Fruit fly (Drosophila melanogaster): ENCODE results near the gene Grip91.

Gene Grip91

DNA sequence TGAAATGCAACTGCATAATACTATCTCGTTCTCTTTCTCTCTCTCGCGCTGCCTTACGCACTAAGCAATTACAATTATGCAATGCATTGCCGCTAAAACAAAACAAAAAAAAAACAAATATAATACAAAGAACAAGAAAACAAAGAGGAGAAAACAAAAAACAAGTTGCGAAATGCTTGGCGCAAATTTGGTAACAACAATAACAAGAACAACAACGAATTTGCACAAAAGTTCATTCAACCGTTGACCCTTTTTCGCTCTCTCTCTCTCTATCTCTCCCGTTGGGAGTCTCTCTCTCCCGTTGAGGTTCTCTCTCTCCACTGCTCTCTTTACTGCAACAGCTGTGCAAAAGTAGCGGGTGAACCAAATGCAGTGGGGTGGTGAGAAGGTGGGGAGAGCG is 2.6 kb upstream of the Grip91 start:
- no peak for TF ChIP-seq CG8478 (optimal IDR thresholded peaks at IDR 0.05)
- TF ChIP-seq CTCF (optimal IDR thresholded peaks at IDR 0.05): no peak

dm6 chrX:13740992-13741391 is 3.5 kb downstream of the Grip91 start:
- TF ChIP-seq CTCF (optimal IDR thresholded peaks at IDR 0.05) (no peak), CG8478 (optimal IDR thresholded peaks at IDR 0.05) (no peak)

- no peak for TF ChIP-seq CTCF (optimal IDR thresholded peaks at IDR 0.05)
- TF ChIP-seq CG8478 (optimal IDR thresholded peaks at IDR 0.05): no peak
Measured at dm6 chrX:13740062-13740461, 4.4 kb downstream of the Grip91 start.

dm6 chrX:13739411-13739888 is 5.0 kb downstream of the Grip91 start, which contains the start of gene CG11151:
Gene CG11151, plus strand, starts transcription at chrX:13739744.
- TF ChIP-seq CG8478 (optimal IDR thresholded peaks at IDR 0.05): no peak
- peak in 1 of 2 experiments; percentile 20 for TF ChIP-seq CTCF (optimal IDR thresholded peaks at IDR 0.05)

DNA sequence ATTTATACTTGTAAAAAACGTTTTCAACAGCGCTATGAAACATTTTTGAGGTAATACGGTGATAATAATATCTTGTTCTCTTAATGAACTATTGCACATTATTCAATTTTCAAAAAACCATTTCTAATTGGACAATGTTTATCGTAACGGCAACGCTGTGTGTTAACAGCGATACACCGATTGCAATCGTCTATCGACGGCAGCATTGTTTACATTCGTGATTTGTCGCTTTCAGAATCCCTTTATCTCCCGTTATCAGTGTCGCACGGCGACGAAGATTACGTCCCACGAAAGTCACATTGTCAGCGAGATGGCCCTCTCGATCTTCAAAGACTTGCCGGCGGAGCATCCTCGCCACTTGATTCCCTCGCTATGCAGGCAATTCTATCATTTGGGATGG is 6.5 kb downstream of the Grip91 start, which contains the start of gene CG11134:
Gene CG11134 (plus strand): TSS at position 4 of the 400 bp plus-strand sequence.
- TF ChIP-seq CTCF (optimal IDR thresholded peaks at IDR 0.05): no peak
- no peak for TF ChIP-seq CG8478 (optimal IDR thresholded peaks at IDR 0.05)

DNA sequence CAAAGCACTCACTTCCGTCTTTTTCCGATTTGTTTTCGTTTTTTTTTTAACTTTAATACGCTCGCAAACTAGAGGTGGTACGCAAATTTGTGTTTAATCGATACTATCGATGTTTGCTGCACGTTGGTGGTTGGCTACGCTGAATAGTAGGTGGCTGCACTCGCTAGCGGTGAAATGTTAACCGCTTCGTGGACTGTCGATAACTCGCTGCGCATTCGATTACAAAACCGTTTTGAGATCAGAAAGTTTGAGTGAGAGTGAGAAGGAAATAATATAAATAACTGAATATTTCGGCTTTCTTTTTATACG is 8.4 kb downstream of the Grip91 start, which contains the start of gene g:
Gene g (minus strand): TSS at position 105 of the 309 bp plus-strand sequence.
- TF ChIP-seq CTCF (optimal IDR thresholded peaks at IDR 0.05) (peak in 1 of 2 experiments; percentile 51), CG8478 (optimal IDR thresholded peaks at IDR 0.05) (no peak)

- TF ChIP-seq CTCF (optimal IDR thresholded peaks at IDR 0.05) (no peak), CG8478 (optimal IDR thresholded peaks at IDR 0.05) (no peak)
Measured at dm6 chrX:13735322-13736173, 8.9 kb downstream of the Grip91 start.

dm6 chrX:13734866-13735265 is 9.6 kb downstream of the Grip91 start:
- TF ChIP-seq CTCF (optimal IDR thresholded peaks at IDR 0.05) (no peak), CG8478 (optimal IDR thresholded peaks at IDR 0.05) (no peak)

DNA sequence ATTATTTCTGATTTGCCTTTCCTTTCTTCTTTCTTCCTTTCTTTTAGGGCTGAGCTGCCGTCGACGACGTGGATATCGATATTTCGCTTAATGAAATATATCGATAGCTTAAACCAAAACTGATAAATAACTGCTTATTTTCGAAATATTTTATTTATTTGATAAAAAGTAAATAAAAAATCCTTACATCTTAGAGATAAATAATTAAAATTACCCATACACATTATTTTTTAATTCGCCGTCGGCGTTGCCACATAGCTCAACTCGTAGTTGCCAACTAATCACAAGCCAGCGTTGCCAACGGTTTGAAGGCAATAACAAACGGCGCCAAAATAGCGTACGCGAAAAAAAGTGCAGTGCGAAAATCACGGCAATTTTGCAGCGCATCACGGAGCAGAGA is 22.5 kb downstream of the Grip91 start, which contains the start of the genes Mrgn1 and mus101:
Gene Mrgn1 (minus strand): TSS at position 44 of the 400 bp plus-strand sequence.
Gene mus101 (plus strand): TSS at position 313 of the 400 bp plus-strand sequence.
- TF ChIP-seq CG8478 (optimal IDR thresholded peaks at IDR 0.05): no peak
- no peak for TF ChIP-seq CTCF (optimal IDR thresholded peaks at IDR 0.05)

DNA sequence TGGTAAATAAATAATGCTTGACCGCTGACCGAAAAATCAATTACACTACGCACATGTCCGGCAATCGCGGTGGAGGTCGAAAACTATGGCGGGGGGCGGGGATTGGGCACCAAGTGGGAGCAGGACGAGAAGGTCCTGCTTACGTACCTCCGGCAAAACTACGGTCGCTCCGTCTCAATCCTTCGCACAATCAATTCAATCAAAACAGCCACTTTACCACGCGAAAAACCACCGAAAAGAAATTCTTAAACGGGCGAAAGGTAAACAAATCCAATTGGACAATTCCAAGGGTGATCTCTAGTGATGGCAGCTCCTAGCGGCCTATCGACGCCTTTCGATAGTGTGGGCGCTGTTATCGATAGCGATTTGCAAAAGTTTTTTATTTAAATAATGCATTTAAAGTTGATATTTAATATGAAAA is 26.5 kb downstream of the Grip91 start, which contains the start of gene Nadsyn:
Gene Nadsyn (minus strand): TSS at position 304 of the 421 bp plus-strand sequence.
- no peak for TF ChIP-seq CTCF (optimal IDR thresholded peaks at IDR 0.05)

DNA sequence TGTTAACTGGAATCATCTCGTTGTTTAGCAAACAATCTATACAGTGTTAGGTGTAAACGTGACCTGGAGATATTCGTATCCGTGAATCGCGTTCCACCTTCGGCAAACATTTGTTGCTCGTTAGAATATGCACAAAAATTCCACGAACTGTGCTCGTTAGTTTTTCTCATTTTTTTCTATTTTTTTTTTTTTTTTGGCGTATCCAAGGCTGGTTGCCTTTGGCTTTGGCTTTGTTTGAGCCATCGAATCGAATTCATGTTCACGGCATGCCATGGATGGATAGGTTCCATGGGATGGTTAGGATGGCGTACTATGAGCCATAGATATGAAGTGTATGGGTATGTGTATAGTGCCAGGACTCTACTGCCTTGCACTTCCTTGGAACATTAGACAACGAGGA is 44.8 kb downstream of the Grip91 start:
- TF ChIP-seq CTCF (optimal IDR thresholded peaks at IDR 0.05) (no peak), CG8478 (optimal IDR thresholded peaks at IDR 0.05) (no peak)

DNA sequence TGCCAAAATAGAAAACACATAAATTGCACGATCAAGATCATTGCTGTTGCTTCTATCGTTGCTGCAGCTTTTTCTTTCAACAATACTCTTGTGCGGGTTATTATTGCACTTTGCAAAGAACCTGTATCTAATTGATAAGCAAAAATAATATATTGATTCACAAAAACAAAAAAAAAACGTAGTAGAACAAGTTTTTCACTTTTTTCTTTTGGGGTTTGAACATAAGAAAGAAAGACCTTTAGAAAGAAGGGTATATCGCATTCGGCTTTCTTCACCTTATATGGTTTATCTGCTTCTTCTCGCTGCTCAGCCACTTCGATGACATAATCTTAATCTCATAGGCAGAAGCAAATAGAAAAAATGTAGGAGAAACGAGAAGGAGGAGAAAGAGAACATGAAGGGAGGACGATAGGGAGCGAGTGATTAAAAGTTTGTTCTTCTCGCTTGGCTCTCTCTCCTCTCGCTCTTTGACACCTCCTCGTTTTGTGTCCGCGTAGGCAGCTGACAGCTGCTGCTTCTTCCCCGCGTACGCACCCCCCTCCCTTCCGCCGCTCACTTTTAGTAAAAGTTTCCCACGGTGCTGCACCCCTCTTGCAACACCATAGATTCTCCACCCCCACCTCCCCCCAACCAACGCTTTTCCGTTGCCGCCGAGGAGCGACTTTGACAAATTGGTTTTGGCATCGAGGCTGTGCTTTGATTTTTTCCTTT is 45.6 kb downstream of the Grip91 start:
- no peak for TF ChIP-seq CTCF (optimal IDR thresholded peaks at IDR 0.05)
- TF ChIP-seq CG8478 (optimal IDR thresholded peaks at IDR 0.05): no peak

dm6 chrX:13691992-13692391 is 52.5 kb downstream of the Grip91 start, which contains the start of gene Nna1:
Gene Nna1, plus strand, starts transcription at chrX:13692292.
- TF ChIP-seq CTCF (optimal IDR thresholded peaks at IDR 0.05) (no peak), CG8478 (optimal IDR thresholded peaks at IDR 0.05) (no peak)

All from S2 (cell line).